Worm (Caenorhabditis elegans): ENCODE measurements around the gene Y38C1BA.4.

ce11 chrIV:1790677-1791076, 31.0 kb upstream of the Y38C1BA.4 start:
- TF ChIP-seq him-1 (tag; optimal IDR thresholded peaks at IDR 0.05) (no peak), dao-5 (tag; optimal IDR thresholded peaks at IDR 0.05) (no peak)
